Worm (Caenorhabditis elegans): Measurements from ENCODE around the gene prk-1.

- no peak for TF ChIP-seq sox-2 (GFP tag; IDR thresholded peaks at IDR 0.05)
- TF ChIP-seq fkh-10 (GFP tag; optimal IDR thresholded peaks at IDR 0.05): no peak
- no peak for TF ChIP-seq ttx-3 (tag; optimal IDR thresholded peaks at IDR 0.05)
- no peak for TF ChIP-seq dve-1 (tag; optimal IDR thresholded peaks at IDR 0.05)
- no peak for TF ChIP-seq pqm-1 (tag; optimal IDR thresholded peaks at IDR 0.05)
- no peak for TF ChIP-seq nhr-11 (tag; optimal IDR thresholded peaks at IDR 0.05)
- no peak for TF ChIP-seq ama-1 (optimal IDR thresholded peaks at IDR 0.05)
- no peak for TF ChIP-seq sox-4 (tag; optimal IDR thresholded peaks at IDR 0.05)
- TF ChIP-seq pag-3 (tag; optimal IDR thresholded peaks at IDR 0.05; ENCODE audit: borderline replicate concordance): no peak
- no peak for TF ChIP-seq odd-2 (tag; optimal IDR thresholded peaks at IDR 0.05)
- no peak for TF ChIP-seq lim-6 (tag; optimal IDR thresholded peaks at IDR 0.05)
- TF ChIP-seq unc-86 (tag; optimal IDR thresholded peaks at IDR 0.05): no peak
Observed at ce11 chrIII:6988060-6988459, 1.9 kb upstream of the prk-1 start.

All from whole organism, late embryonic.